Worm (Caenorhabditis elegans) whole organism, L4 larva: ENCODE results near the gene F48E8.4.

ENCODE experiments used
- R02D3.7 ChIP-seq: fragments of 150-350 bp; sonication (generic microtip); optimal IDR thresholded peaks from 3 replicates; lab custom pipeline; 2014; ENCODE audit warnings: missing biosample characterization, missing genetic modification characterization
- hlh-30 ChIP-seq: sonication (generic microtip); optimal IDR thresholded peaks from 2 replicates; lab custom pipeline; 2017; ENCODE audit warnings: antibody characterized with exemption, mild to moderate bottlenecking, missing genetic modification characterization, missing compliant biosample characterization; ENCODE audit not compliant: insufficient read depth
- lin-38 ChIP-seq: fragments of 200-800 bp; sonication (Bioruptor generic); IDR thresholded peaks from 2 replicates; pipeline ENCODE4 v1.3.6; 2022; ENCODE audit warnings: missing genetic modification reagents, missing genetic modification characterization, missing compliant biosample characterization
- lin-39 ChIP-seq: fragments of 150-350 bp; optimal IDR thresholded peaks from 2 replicates; lab custom pipeline; 2014; ENCODE audit warnings: missing biosample characterization, missing genetic modification reagents, missing genetic modification characterization
- lsy-2 ChIP-seq, 2 experiments: fragments of 150-350 bp in 1 of 2; sonication (generic microtip) in 1 of 2; optimal IDR thresholded peaks; 2 replicates each; lab custom pipeline; 2014 to 2017; ENCODE audit warnings: missing biosample characterization in 2 of 2, missing genetic modification characterization in 2 of 2
- nhr-237 ChIP-seq: sonication (generic microtip); optimal IDR thresholded peaks from 2 replicates; lab custom pipeline; 2017; ENCODE audit warnings: missing biosample characterization, missing genetic modification characterization
- nhr-25 ChIP-seq: sonication (generic microtip); optimal IDR thresholded peaks from 2 replicates; lab custom pipeline; 2017; ENCODE audit warnings: missing genetic modification characterization, mild to moderate bottlenecking, missing compliant biosample characterization, antibody characterized with exemption, moderate library complexity, borderline replicate concordance; ENCODE audit not compliant: insufficient read depth
- unc-62 ChIP-seq, 3 experiments: fragments of 150-350 bp in 1 of 3; sonication (generic microtip); optimal IDR thresholded peaks in 2 of 3; peaks in 1 of 3; 1 replicate in 1 of 3; 2 replicates in 2 of 3; lab custom pipeline; 2014 to 2017; ENCODE audit warnings: missing biosample characterization in 3 of 3, missing genetic modification characterization in 3 of 3, missing genetic modification reagents in 3 of 3, missing genotype in 1 of 3
- zfp-3 ChIP-seq: fragments of 200-800 bp; sonication (Bioruptor generic); conservative IDR thresholded peaks from 2 replicates; pipeline ENCODE4 v1.3.6; 2022; ENCODE audit warnings: missing genetic modification reagents, missing genetic modification characterization, missing compliant biosample characterization

DNA sequence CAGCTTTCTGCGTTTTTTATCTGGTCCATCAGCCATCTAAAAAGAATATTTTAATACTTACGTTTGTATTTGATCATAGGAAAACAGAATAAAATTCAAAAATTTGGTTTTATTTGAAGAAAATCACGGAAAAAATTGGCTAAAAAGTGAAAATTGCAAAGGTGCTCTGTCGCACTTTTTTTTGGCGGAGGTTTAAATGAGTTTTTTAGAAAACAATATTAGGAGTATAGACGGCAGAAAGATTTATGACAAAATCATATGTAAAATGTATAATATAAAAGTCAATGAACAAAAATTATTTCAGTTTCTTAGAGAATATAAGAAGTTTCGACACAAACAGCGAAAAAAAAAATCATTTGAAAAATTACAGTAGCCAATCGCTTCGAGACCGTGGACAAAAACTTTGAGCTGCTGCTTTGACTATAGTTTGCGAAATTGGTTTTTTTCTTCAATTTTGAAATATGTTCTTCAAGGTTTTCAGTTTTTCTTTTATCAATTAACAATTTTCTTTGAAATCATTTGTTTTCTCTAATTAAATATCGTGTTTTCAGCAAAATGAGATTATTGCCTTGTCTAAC, 30.4 kb downstream of the F48E8.4 start, which contains the start of the genes R02F2.7 and R02F2.4:
- TF ChIP-seq unc-62 (GFP tag; optimal IDR thresholded peaks at IDR 0.05 in 1 of 2; lab: Kevin White, UChicago) = no peak
- TF ChIP-seq unc-62 (tag; optimal IDR thresholded peaks at IDR 0.05; lab: Kevin White, UChicago) = no peak
- no peak for TF ChIP-seq nhr-237 (tag; lab: Kevin White, UChicago)
- TF ChIP-seq lin-38 (GFP tag; lab: Robert Waterston, UW) = no peak
- no peak for TF ChIP-seq hlh-30
- no peak for TF ChIP-seq zfp-3 (GFP tag; lab: Robert Waterston, UW)
- no peak for TF ChIP-seq lin-39
- TF ChIP-seq lsy-2 (tag; optimal IDR thresholded peaks at IDR 0.05; lab: Kevin White, UChicago) = no peak
- TF ChIP-seq nhr-25 = no peak
- TF ChIP-seq R02D3.7 (tag; lab: Kevin White, UChicago) = no peak
